ENCODE assay signal across 6 worm cellular contexts in genomic region chrX:11132260-11132659, ce11.
A peak's percentile ranks its signal among the peaks of the same experiment; 100 is the strongest.
TF ChIP-seq lines count a peak whose summit lies in the region.

No protein-coding gene starts in this region.

TF ChIP-seq in whole organism, L1 larva, 84 proteins besides CTCF, POLR2A, EP300 and RAD21:
- no peak for TF ChIP-seq lin-35 (GFP tag; optimal IDR thresholded peaks at IDR 0.05; lab: Kevin White, UChicago)
- TF ChIP-seq lsy-2 (tag; optimal IDR thresholded peaks at IDR 0.05; lab: Kevin White, UChicago), result peak in 1 of 2 experiments; percentile 5
- TF ChIP-seq elt-2 (tag; optimal IDR thresholded peaks at IDR 0.05; lab: Kevin White, UChicago), result peak; percentile 77

TF ChIP-seq in whole organism, L2 larva, 48 proteins besides CTCF, POLR2A, EP300 and RAD21:
- TF ChIP-seq fos-1 (tag; optimal IDR thresholded peaks at IDR 0.05; lab: Kevin White, UChicago) (peak; percentile 26), sma-9 (GFP tag; optimal IDR thresholded peaks at IDR 0.05; lab: Kevin White, UChicago) (no peak), sma-9 (tag; optimal IDR thresholded peaks at IDR 0.05; lab: Kevin White, UChicago) (no peak)

TF ChIP-seq in whole organism, L3 larva, 47 proteins besides CTCF, POLR2A, EP300 and RAD21 (continues in another document):
- TF ChIP-seq nhr-67 (tag; optimal IDR thresholded peaks at IDR 0.05; lab: Kevin White, UChicago), result no peak
- no peak for TF ChIP-seq fos-1 (tag; optimal IDR thresholded peaks at IDR 0.05; lab: Kevin White, UChicago)
- no peak for TF ChIP-seq tbx-2 (tag; optimal IDR thresholded peaks at IDR 0.05; lab: Kevin White, UChicago)
- no peak for TF ChIP-seq ztf-4 (tag; optimal IDR thresholded peaks at IDR 0.05; lab: Kevin White, UChicago)
- peak; percentile 51 for TF ChIP-seq pha-4 (tag; optimal IDR thresholded peaks at IDR 0.05; lab: Kevin White, UChicago)
- no peak for TF ChIP-seq unc-39 (tag; optimal IDR thresholded peaks at IDR 0.05; lab: Kevin White, UChicago)
- no peak for TF ChIP-seq hmg-11 (tag; optimal IDR thresholded peaks at IDR 0.05; lab: Kevin White, UChicago)
- no peak for TF ChIP-seq elt-3 (tag; optimal IDR thresholded peaks at IDR 0.05; lab: Kevin White, UChicago)
- TF ChIP-seq nhr-11 (tag; optimal IDR thresholded peaks at IDR 0.05; lab: Kevin White, UChicago), result no peak
- no peak for TF ChIP-seq nhr-76 (tag; optimal IDR thresholded peaks at IDR 0.05; lab: Kevin White, UChicago)
- TF ChIP-seq eor-1 (tag; optimal IDR thresholded peaks at IDR 0.05; lab: Kevin White, UChicago), result no peak
- no peak for TF ChIP-seq nhr-77 (tag; optimal IDR thresholded peaks at IDR 0.05; lab: Kevin White, UChicago)
- TF ChIP-seq ztf-11 (tag; optimal IDR thresholded peaks at IDR 0.05; lab: Kevin White, UChicago), result no peak
- TF ChIP-seq mdl-1 (tag; optimal IDR thresholded peaks at IDR 0.05; lab: Kevin White, UChicago), result no peak
- no peak for TF ChIP-seq nhr-25 (tag; optimal IDR thresholded peaks at IDR 0.05; lab: Kevin White, UChicago)
- no peak for TF ChIP-seq ceh-16 (tag; optimal IDR thresholded peaks at IDR 0.05; lab: Kevin White, UChicago)
- peak; percentile 51 for TF ChIP-seq pqm-1 (tag; optimal IDR thresholded peaks at IDR 0.05; lab: Kevin White, UChicago)
- no peak for TF ChIP-seq nhr-12 (tag; optimal IDR thresholded peaks at IDR 0.05; lab: Kevin White, UChicago)
- TF ChIP-seq elt-2 (tag; optimal IDR thresholded peaks at IDR 0.05; lab: Kevin White, UChicago), result peak; percentile 78
- TF ChIP-seq fkh-2 (tag; optimal IDR thresholded peaks at IDR 0.05; lab: Kevin White, UChicago), result no peak
- TF ChIP-seq egl-27 (tag; optimal IDR thresholded peaks at IDR 0.05; lab: Kevin White, UChicago), result no peak
- no peak for TF ChIP-seq ceh-82 (tag; optimal IDR thresholded peaks at IDR 0.05; lab: Kevin White, UChicago)
- no peak for TF ChIP-seq nfya-1 (tag; optimal IDR thresholded peaks at IDR 0.05; lab: Kevin White, UChicago; ENCODE audit: insufficient read depth)

TF ChIP-seq in whole organism, L4 larva, 104 proteins besides CTCF, POLR2A, EP300 and RAD21:
- TF ChIP-seq daf-12 (tag; optimal IDR thresholded peaks at IDR 0.05; lab: Kevin White, UChicago) (no peak), nhr-6 (tag; optimal IDR thresholded peaks at IDR 0.05; lab: Kevin White, UChicago) (no peak), pqm-1 (tag; optimal IDR thresholded peaks at IDR 0.05; lab: Kevin White, UChicago) (peak; percentile 45), Y48G9A.11 (GFP tag; IDR thresholded peaks at IDR 0.05; lab: Robert Waterston, UW) (no peak)

TF ChIP-seq in whole organism, late embryonic, 69 proteins besides CTCF, POLR2A, EP300 and RAD21:
- TF ChIP-seq nhr-232 (tag; optimal IDR thresholded peaks at IDR 0.05; lab: Kevin White, UChicago) (no peak), elt-2 (tag; optimal IDR thresholded peaks at IDR 0.05; lab: Kevin White, UChicago) (peak; percentile 49), C08G9.2 (tag; optimal IDR thresholded peaks at IDR 0.05; lab: Kevin White, UChicago) (no peak), pag-3 (tag; optimal IDR thresholded peaks at IDR 0.05; lab: Kevin White, UChicago; ENCODE audit: borderline replicate concordance) (no peak)

TF ChIP-seq in whole organism, young adult, 124 proteins besides CTCF, POLR2A, EP300 and RAD21:
- TF ChIP-seq nhr-80 (tag; optimal IDR thresholded peaks at IDR 0.05; lab: Kevin White, UChicago) (peak; percentile 27), nhr-90 (tag; optimal IDR thresholded peaks at IDR 0.05; lab: Kevin White, UChicago) (no peak)
